Fruit fly (Drosophila melanogaster) whole organism, embryonic: ENCODE results near the gene CG32428.

Experiments
- BEAF-32 ChIP-seq: fragments of 200-800 bp; sonication (Bioruptor generic); optimal IDR thresholded peaks from 3 replicates; lab custom pipeline; 2017; ENCODE audit warnings: missing biosample characterization, missing genetic modification characterization, mild to moderate bottlenecking, moderate library complexity, missing genetic modification reagents
- Blimp-1 ChIP-seq: fragments of 200-800 bp; sonication (Bioruptor generic); optimal IDR thresholded peaks from 3 replicates; lab custom pipeline; 2018; ENCODE audit warnings: missing biosample characterization, missing genetic modification characterization, mild to moderate bottlenecking, moderate library complexity, missing genetic modification reagents
- CG10274 ChIP-seq: fragments of 200-800 bp; sonication (Bioruptor generic); optimal IDR thresholded peaks from 3 replicates; lab custom pipeline; 2017; ENCODE audit warnings: missing biosample characterization, mild to moderate bottlenecking, missing genetic modification characterization
- CG10543 ChIP-seq: fragments of 200-800 bp; sonication (Bioruptor generic); optimal IDR thresholded peaks from 3 replicates; lab custom pipeline; 2017; ENCODE audit warnings: missing biosample characterization, mild to moderate bottlenecking, missing genetic modification characterization, moderate library complexity
- CG10959 ChIP-seq: fragments of 200-800 bp; sonication (Bioruptor generic); IDR thresholded peaks from 2 replicates; pipeline ENCODE4 v1.3.6; 2022; ENCODE audit warnings: missing biosample characterization, missing genetic modification characterization
- CG12769 ChIP-seq: fragments of 200-800 bp; sonication (Bioruptor generic); optimal IDR thresholded peaks from 2 replicates; lab custom pipeline; 2019; ENCODE audit warnings: missing biosample characterization, mild to moderate bottlenecking, missing genetic modification characterization, moderate library complexity
- CG13287 ChIP-seq: fragments of 200-800 bp; sonication (Bioruptor generic); IDR thresholded peaks from 2 replicates; pipeline ENCODE4 v1.3.6; 2022; ENCODE audit warnings: missing biosample characterization, missing genetic modification characterization; ENCODE audit not compliant: partially characterized antibody
- CG14050 ChIP-seq: fragments of 200-800 bp; sonication (Bioruptor generic); IDR thresholded peaks from 3 replicates; pipeline ENCODE4 v1.3.6; 2022; ENCODE audit warnings: missing biosample characterization, missing genetic modification characterization
- CG15696 ChIP-seq: fragments of 200-800 bp; sonication (Bioruptor generic); optimal IDR thresholded peaks from 2 replicates; lab custom pipeline; 2019; ENCODE audit warnings: missing biosample characterization, mild to moderate bottlenecking, missing genetic modification characterization, moderate library complexity
- CG2889 ChIP-seq: fragments of 200-800 bp; sonication (Bioruptor generic); IDR thresholded peaks from 3 replicates; pipeline ENCODE4 v1.3.6; 2022; ENCODE audit warnings: missing biosample characterization, missing genetic modification characterization
- CG32772 ChIP-seq: fragments of 200-800 bp; sonication (Bioruptor generic); IDR thresholded peaks from 2 replicates; pipeline ENCODE4 v1.3.6; 2022; ENCODE audit warnings: missing biosample characterization, missing genetic modification characterization
- CG3995 ChIP-seq: fragments of 200-800 bp; sonication (Bioruptor generic); optimal IDR thresholded peaks from 3 replicates; lab custom pipeline; 2016; ENCODE audit warnings: missing biosample characterization, missing genetic modification characterization
- CG4328 ChIP-seq: fragments of 200-800 bp; sonication (Bioruptor generic); optimal IDR thresholded peaks from 3 replicates; lab custom pipeline; 2017; ENCODE audit warnings: missing biosample characterization, missing genetic modification reagents, missing genetic modification characterization
- CG4360 ChIP-seq: fragments of 200-800 bp; sonication (Bioruptor generic); IDR thresholded peaks from 2 replicates; pipeline ENCODE4 v1.3.6; 2022; ENCODE audit warnings: missing biosample characterization, missing genetic modification characterization
- CG7372 ChIP-seq: fragments of 200-800 bp; sonication (Bioruptor generic); IDR thresholded peaks from 2 replicates; pipeline ENCODE4 v1.3.6; 2022; ENCODE audit warnings: missing biosample characterization, missing genetic modification characterization
- CG7556 ChIP-seq: fragments of 200-800 bp; sonication (Bioruptor generic); optimal IDR thresholded peaks from 2 replicates; lab custom pipeline; 2017; ENCODE audit warnings: missing biosample characterization, mild to moderate bottlenecking, missing genetic modification characterization
- CG7963 ChIP-seq: fragments of 200-800 bp; sonication (Bioruptor generic); IDR thresholded peaks from 3 replicates; pipeline ENCODE4 v1.3.6; 2022; ENCODE audit warnings: missing biosample characterization, missing genetic modification characterization; ENCODE audit not compliant: partially characterized antibody
- CkIIα-i1 ChIP-seq: fragments of 200-800 bp; sonication (Bioruptor generic); IDR thresholded peaks from 2 replicates; pipeline ENCODE4 v1.3.6; 2022; ENCODE audit warnings: missing biosample characterization, missing genetic modification characterization
- CoRest ChIP-seq: fragments of 200-800 bp; sonication (Bioruptor generic); optimal IDR thresholded peaks from 3 replicates; lab custom pipeline; 2018; ENCODE audit warnings: missing biosample characterization, mild to moderate bottlenecking, missing genetic modification characterization, moderate library complexity
- E2f1 ChIP-seq: fragments of 200-800 bp; sonication (Bioruptor generic); IDR thresholded peaks from 2 replicates; pipeline ENCODE4 v1.3.6; 2022; ENCODE audit warnings: missing biosample characterization, missing genetic modification characterization
- HLH54F ChIP-seq: fragments of 200-800 bp; sonication (Bioruptor generic); optimal IDR thresholded peaks from 3 replicates; lab custom pipeline; 2016; ENCODE audit warnings: missing biosample characterization, missing genetic modification characterization
- Hsf ChIP-seq: fragments of 200-800 bp; sonication (Bioruptor generic); optimal IDR thresholded peaks from 3 replicates; lab custom pipeline; 2016; ENCODE audit warnings: missing biosample characterization, missing genetic modification characterization
- Mes4 ChIP-seq: fragments of 200-800 bp; sonication (Bioruptor generic); optimal IDR thresholded peaks from 2 replicates; lab custom pipeline; 2016; ENCODE audit warnings: missing biosample characterization, missing genetic modification characterization
- Oli ChIP-seq: fragments of 200-800 bp; sonication (Bioruptor generic); optimal IDR thresholded peaks from 2 replicates; lab custom pipeline; 2018; ENCODE audit warnings: missing biosample characterization, mild to moderate bottlenecking, missing genetic modification characterization, moderate library complexity
- Opbp ChIP-seq: fragments of 200-800 bp; sonication (Bioruptor generic); IDR thresholded peaks from 3 replicates; pipeline ENCODE4 v1.3.6; 2022; ENCODE audit warnings: missing biosample characterization, missing genetic modification characterization; ENCODE audit not compliant: partially characterized antibody
- Rx ChIP-seq: fragments of 200-800 bp; sonication (Bioruptor generic); IDR thresholded peaks from 2 replicates; pipeline ENCODE4 v1.3.6; 2022; ENCODE audit warnings: missing biosample characterization, missing genetic modification characterization
- Ssrp ChIP-seq: fragments of 200-800 bp; sonication (Bioruptor generic); optimal IDR thresholded peaks from 2 replicates; lab custom pipeline; 2018; ENCODE audit warnings: missing biosample characterization, mild to moderate bottlenecking, missing genetic modification characterization, moderate library complexity
- Xrp1 ChIP-seq: fragments of 200-800 bp; sonication (Bioruptor generic); IDR thresholded peaks from 2 replicates; pipeline ENCODE4 v1.3.6; 2022; ENCODE audit warnings: missing biosample characterization, missing genetic modification characterization
- bcd ChIP-seq: fragments of 200-800 bp; sonication (Bioruptor generic); optimal IDR thresholded peaks from 2 replicates; lab custom pipeline; 2017; ENCODE audit warnings: missing biosample characterization, mild to moderate bottlenecking, missing genetic modification characterization
- chinmo ChIP-seq: fragments of 200-800 bp; sonication (Bioruptor generic); IDR thresholded peaks from 4 replicates; pipeline ENCODE4 v1.3.6; 2022; ENCODE audit warnings: missing biosample characterization, missing genetic modification characterization; ENCODE audit not compliant: partially characterized antibody
- ci ChIP-seq: fragments of 200-800 bp; sonication (Bioruptor generic); IDR thresholded peaks from 3 replicates; pipeline ENCODE4 v1.3.6; 2022; ENCODE audit warnings: missing biosample characterization, missing genetic modification characterization
- crol ChIP-seq: fragments of 200-800 bp; sonication (Bioruptor generic); IDR thresholded peaks from 2 replicates; pipeline ENCODE4 v1.3.6; 2022; ENCODE audit warnings: missing biosample characterization, missing genetic modification characterization
- cwo ChIP-seq: fragments of 200-800 bp; sonication (Bioruptor generic); optimal IDR thresholded peaks from 3 replicates; lab custom pipeline; 2017; ENCODE audit warnings: missing biosample characterization, missing genetic modification characterization, mild to moderate bottlenecking, moderate library complexity, missing genetic modification reagents
- danr ChIP-seq: fragments of 200-800 bp; sonication (Bioruptor generic); IDR thresholded peaks from 2 replicates; pipeline ENCODE4 v1.3.6; 2022; ENCODE audit warnings: missing biosample characterization, missing genetic modification characterization
- ewg ChIP-seq: fragments of 200-800 bp; sonication (Bioruptor generic); optimal IDR thresholded peaks from 3 replicates; lab custom pipeline; 2017; ENCODE audit warnings: mild to moderate bottlenecking, missing biosample characterization, missing genetic modification reagents, missing genetic modification characterization
- fd102C ChIP-seq: fragments of 200-800 bp; sonication (Bioruptor generic); optimal IDR thresholded peaks from 2 replicates; lab custom pipeline; 2018; ENCODE audit warnings: missing biosample characterization, mild to moderate bottlenecking, missing genetic modification characterization, moderate library complexity
- gcm ChIP-seq: fragments of 200-800 bp; sonication (Bioruptor generic); optimal IDR thresholded peaks from 2 replicates; lab custom pipeline; 2019; ENCODE audit warnings: missing biosample characterization, mild to moderate bottlenecking, missing genetic modification characterization, moderate library complexity
- kni ChIP-seq: fragments of 200-800 bp; sonication (Bioruptor generic); optimal IDR thresholded peaks from 3 replicates; lab custom pipeline; 2017; ENCODE audit warnings: mild to moderate bottlenecking, missing biosample characterization, missing genetic modification reagents, missing genetic modification characterization
- lola ChIP-seq, 3 experiments: fragments of >200 bp in 2 of 3; fragments of 200-800 bp in 1 of 3; sonication (Bioruptor generic) in 1 of 3; optimal IDR thresholded peaks; 2 replicates each; lab custom pipeline; 2017 to 2019; ENCODE audit warnings: missing biosample characterization in 3 of 3, missing genetic modification characterization in 3 of 3, mild to moderate bottlenecking in 1 of 3, moderate library complexity in 1 of 3
- nau ChIP-seq: fragments of 200-800 bp; sonication (Bioruptor generic); optimal IDR thresholded peaks from 3 replicates; lab custom pipeline; 2017; ENCODE audit warnings: missing biosample characterization, mild to moderate bottlenecking, missing genetic modification characterization, missing genetic modification reagents
- pnt ChIP-seq: fragments of 200-800 bp; sonication (Bioruptor generic); optimal IDR thresholded peaks from 3 replicates; lab custom pipeline; 2016; ENCODE audit warnings: missing biosample characterization, missing genetic modification characterization
- sd ChIP-seq: fragments of 200-800 bp; sonication (Bioruptor generic); optimal IDR thresholded peaks from 3 replicates; lab custom pipeline; 2018; ENCODE audit warnings: missing biosample characterization, mild to moderate bottlenecking, missing genetic modification characterization, moderate library complexity
- sim ChIP-seq: fragments of 200-800 bp; sonication (Bioruptor generic); IDR thresholded peaks from 2 replicates; pipeline ENCODE4 v1.3.6; 2022; ENCODE audit warnings: missing biosample characterization, missing genetic modification characterization
- sima ChIP-seq: fragments of 200-800 bp; sonication (Bioruptor generic); optimal IDR thresholded peaks from 2 replicates; lab custom pipeline; 2016; ENCODE audit warnings: missing biosample characterization, missing genetic modification characterization
- sug ChIP-seq: fragments of 200-800 bp; optimal IDR thresholded peaks from 2 replicates; lab custom pipeline; 2019; ENCODE audit warnings: missing biosample characterization, mild to moderate bottlenecking, missing genetic modification characterization, moderate library complexity
- tio ChIP-seq: fragments of 200-800 bp; sonication (Bioruptor generic); optimal IDR thresholded peaks from 2 replicates; lab custom pipeline; 2017; ENCODE audit warnings: missing biosample characterization, missing genetic modification characterization, inconsistent platforms
- usp ChIP-seq: fragments of >200 bp; optimal IDR thresholded peaks from 2 replicates; lab custom pipeline; 2017; ENCODE audit warnings: missing biosample characterization, missing genetic modification characterization
- zfh2 ChIP-seq: fragments of 200-800 bp; sonication (Bioruptor generic); optimal IDR thresholded peaks from 2 replicates; lab custom pipeline; 2016; ENCODE audit warnings: missing biosample characterization, missing genetic modification characterization

The CG32428 gene

DNA sequence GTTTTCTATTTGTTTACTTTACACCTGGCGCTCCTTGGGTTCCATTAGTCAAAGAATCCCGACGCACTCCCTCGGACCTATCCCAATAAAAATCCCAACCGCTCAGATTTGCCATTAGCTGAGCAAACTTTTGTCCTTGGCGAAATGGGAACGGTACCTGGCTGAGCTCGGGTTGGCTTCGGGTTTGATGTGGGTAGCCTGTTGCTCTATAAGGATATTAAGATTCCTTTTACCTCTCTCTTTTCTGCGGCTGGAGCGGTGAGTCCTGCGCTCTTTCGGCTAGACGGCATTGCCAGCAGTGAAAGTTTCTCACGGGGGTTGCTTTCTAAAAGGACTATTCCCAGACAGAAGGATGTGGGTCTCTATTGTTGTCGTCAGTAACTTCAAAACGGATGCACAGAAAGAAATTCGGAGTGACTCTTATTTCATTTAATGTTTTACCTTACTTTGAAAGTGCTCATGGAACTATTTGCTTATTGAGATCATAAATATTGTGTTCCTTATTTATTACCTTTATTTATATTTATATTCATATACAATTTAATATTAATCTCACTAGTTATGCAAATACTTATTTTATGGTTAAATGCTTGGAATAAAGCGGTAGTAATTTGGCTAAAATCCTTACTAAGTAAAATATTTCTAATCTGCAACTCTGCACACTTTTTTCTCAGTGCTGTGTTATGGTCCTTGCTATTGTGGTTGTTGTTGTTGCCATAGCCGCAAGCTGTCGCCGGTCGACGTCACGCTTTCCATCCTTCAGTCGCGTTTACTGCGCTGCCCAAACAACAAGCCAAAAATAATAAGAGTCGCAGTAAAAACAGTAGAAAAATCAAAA, 31.7 kb downstream of the CG32428 start, which contains the start of gene CG5910 (continued):
- peak; percentile 84 for TF ChIP-seq CG15696
- TF ChIP-seq CG2889, result 0 out of 3 replicates have a peak, but pooled peaks have one; percentile 56
- peak; percentile 53 for TF ChIP-seq nau
- peak; percentile 40 for TF ChIP-seq Hsf (GFP tag; lab: Kevin White, UChicago)
- TF ChIP-seq ci (GFP tag; lab: Robert Waterston, UW), result peak; percentile 71
- peak; percentile 25 for TF ChIP-seq zfh2 (GFP tag; lab: Kevin White, UChicago)
- peak; percentile 51; the same call in 1 of the 2 replicates for TF ChIP-seq danr
- TF ChIP-seq sug, result peak; percentile 84
- no peak for TF ChIP-seq CG3995 (GFP tag; lab: Kevin White, UChicago)
- no peak for TF ChIP-seq Mes4 (GFP tag; lab: Kevin White, UChicago)
- TF ChIP-seq usp (GFP tag; lab: Kevin White, UChicago), result no peak
- TF ChIP-seq lola (GFP tag; optimal IDR thresholded peaks at IDR 0.05; lab: Kevin White, UChicago), result peak in 1 of 3 experiments; percentile 93
- no peak for TF ChIP-seq CG13287
- TF ChIP-seq E2f1 (GFP tag; lab: Robert Waterston, UW), result peak; percentile 70
- TF ChIP-seq bcd (GFP tag; lab: Kevin White, UChicago), result peak; percentile 90
- TF ChIP-seq pnt (GFP tag; lab: Kevin White, UChicago), result peak; percentile 43
- TF ChIP-seq CG14050 (GFP tag; lab: Robert Waterston, UW), result peak; percentile 54; the same call in 1 of the 3 replicates
- TF ChIP-seq CG10959, result peak; percentile 43
- peak; percentile 69 for TF ChIP-seq ewg (GFP tag; lab: Kevin White, UChicago)
- TF ChIP-seq Oli, result peak; percentile 94
- TF ChIP-seq Blimp-1 (GFP tag; lab: Kevin White, UChicago), result no peak
- 0 out of 2 replicates have a peak, but pooled peaks have one; percentile 31 for TF ChIP-seq Rx (GFP tag; lab: Robert Waterston, UW)
- TF ChIP-seq CG7963 (GFP tag; lab: Robert Waterston, UW), result no peak
- TF ChIP-seq Ssrp (tag; lab: Kevin White, UChicago), result peak; percentile 92
- TF ChIP-seq sd (tag; lab: Kevin White, UChicago), result peak; percentile 51
- TF ChIP-seq CoRest (tag; lab: Kevin White, UChicago), result peak; percentile 95
- TF ChIP-seq kni (GFP tag; lab: Kevin White, UChicago), result no peak
- TF ChIP-seq CG32772 (GFP tag; lab: Robert Waterston, UW), result peak; percentile 71
- TF ChIP-seq BEAF-32 (GFP tag; lab: Kevin White, UChicago), result no peak
- TF ChIP-seq sima (GFP tag; lab: Kevin White, UChicago), result no peak
- no peak for TF ChIP-seq tio

- peak; percentile 25; the same call in 1 of the 2 replicates for TF ChIP-seq crol (GFP tag; lab: Robert Waterston, UW)
- TF ChIP-seq HLH54F (GFP tag; lab: Kevin White, UChicago), result no peak
- TF ChIP-seq CG12769 (tag; lab: Kevin White, UChicago), result peak; percentile 92
- TF ChIP-seq CG7372, result no peak
- TF ChIP-seq sim (GFP tag; lab: Robert Waterston, UW), result no peak
- no peak for TF ChIP-seq gcm (GFP tag; lab: Kevin White, UChicago)
- TF ChIP-seq CG4360 (GFP tag; lab: Robert Waterston, UW), result no peak
- TF ChIP-seq Opbp (GFP tag; lab: Robert Waterston, UW), result no peak
- TF ChIP-seq CG10543 (GFP tag; lab: Kevin White, UChicago), result peak; percentile 53
- TF ChIP-seq CG10274 (GFP tag; lab: Kevin White, UChicago), result no peak
- TF ChIP-seq Xrp1 (GFP tag; lab: Robert Waterston, UW), result no peak
- no peak for TF ChIP-seq fd102C (GFP tag; lab: Kevin White, UChicago)
- peak; percentile 30; the same call in 1 of the 4 replicates for TF ChIP-seq chinmo (GFP tag; lab: Robert Waterston, UW)
- TF ChIP-seq CG4328 (GFP tag; lab: Kevin White, UChicago), result peak; percentile 44
- peak; percentile 5 for TF ChIP-seq sd (tag; lab: Kevin White, UChicago)
- TF ChIP-seq CkIIα-i1, result no peak
- TF ChIP-seq cwo, result peak; percentile 17
- peak; percentile 92 for TF ChIP-seq nau
- no peak for TF ChIP-seq Blimp-1 (GFP tag; lab: Kevin White, UChicago)
- TF ChIP-seq CG7556, result no peak
Observed at dm6 chr3L:20440902-20441429, 32.6 kb downstream of the CG32428 start.
